Worm (Caenorhabditis elegans) whole organism, L2 larva: ENCODE data around the gene unc-39.

ENCODE experiments used
- F13H6.1 ChIP-seq: sonication (generic microtip); optimal IDR thresholded peaks from 2 replicates; lab custom pipeline; 2016; ENCODE audit warnings: missing genetic modification characterization, missing compliant biosample characterization
- Y55F3AM.14 ChIP-seq: fragments of 200-800 bp; sonication (Bioruptor generic); optimal IDR thresholded peaks from 2 replicates; lab custom pipeline; 2018; ENCODE audit warnings: mild to moderate bottlenecking, missing genetic modification characterization, missing compliant biosample characterization
- ZK546.5 ChIP-seq: sonication (generic microtip); optimal IDR thresholded peaks from 2 replicates; lab custom pipeline; 2017; ENCODE audit warnings: missing biosample characterization, missing genetic modification characterization
- alr-1 ChIP-seq: fragments of 150-350 bp; optimal IDR thresholded peaks from 2 replicates; lab custom pipeline; 2014; ENCODE audit warnings: missing biosample characterization, missing genetic modification characterization
- aly-2 ChIP-seq: fragments of 150-350 bp; optimal IDR thresholded peaks from 2 replicates; lab custom pipeline; 2014; ENCODE audit warnings: missing biosample characterization, missing genetic modification characterization
- ama-1 ChIP-seq: fragments of 150-350 bp; optimal IDR thresholded peaks from 2 replicates; lab custom pipeline; 2018; ENCODE audit warnings: inconsistent platforms
- blmp-1 ChIP-seq: sonication (generic microtip); optimal IDR thresholded peaks from 2 replicates; lab custom pipeline; 2017; ENCODE audit warnings: missing genetic modification characterization, mild to moderate bottlenecking, missing compliant biosample characterization, antibody characterized with exemption, moderate library complexity; ENCODE audit not compliant: insufficient read depth
- crh-2 ChIP-seq: sonication (generic microtip); optimal IDR thresholded peaks from 2 replicates; lab custom pipeline; 2017; ENCODE audit warnings: missing biosample characterization, missing genetic modification characterization
- dmd-4 ChIP-seq: sonication (generic microtip); optimal IDR thresholded peaks from 2 replicates; lab custom pipeline; 2017; ENCODE audit warnings: missing biosample characterization, missing genetic modification characterization
- egl-27 ChIP-seq: sonication (generic microtip); optimal IDR thresholded peaks from 3 replicates; lab custom pipeline; 2017; ENCODE audit warnings: missing biosample characterization, missing genetic modification reagents, missing genetic modification characterization
- elt-1 ChIP-seq: fragments of 150-350 bp; optimal IDR thresholded peaks from 2 replicates; lab custom pipeline; 2014; ENCODE audit warnings: missing biosample characterization, missing genetic modification characterization
- elt-3 ChIP-seq: sonication (generic microtip); optimal IDR thresholded peaks from 2 replicates; lab custom pipeline; 2017; ENCODE audit warnings: missing biosample characterization, missing genetic modification characterization
- fos-1 ChIP-seq: fragments of 150-350 bp; optimal IDR thresholded peaks from 2 replicates; lab custom pipeline; 2014; ENCODE audit warnings: missing biosample characterization, missing genetic modification characterization
- gmeb-1 ChIP-seq: fragments of 150-350 bp; optimal IDR thresholded peaks from 2 replicates; lab custom pipeline; 2014; ENCODE audit warnings: missing biosample characterization, missing genetic modification characterization
- lin-11 ChIP-seq: fragments of 150-350 bp; sonication (generic microtip); optimal IDR thresholded peaks from 2 replicates; lab custom pipeline; 2014; ENCODE audit warnings: missing biosample characterization, missing genetic modification characterization, inconsistent platforms, mixed read lengths
- lin-13 ChIP-seq: fragments of 150-350 bp; optimal IDR thresholded peaks from 2 replicates; lab custom pipeline; 2014; ENCODE audit warnings: missing biosample characterization, missing genetic modification reagents, missing genetic modification characterization
- lsy-2 ChIP-seq, 2 experiments: fragments of 150-350 bp in 1 of 2; sonication (generic microtip) in 1 of 2; optimal IDR thresholded peaks; 2 replicates each; lab custom pipeline; 2014 to 2017; ENCODE audit warnings: missing biosample characterization in 2 of 2, missing genetic modification characterization in 2 of 2
- mbf-1 ChIP-seq: sonication (generic microtip); optimal IDR thresholded peaks from 2 replicates; lab custom pipeline; 2017; ENCODE audit warnings: missing biosample characterization, missing genetic modification characterization
- mdl-1 ChIP-seq, 2 experiments: fragments of 150-350 bp in 1 of 2; sonication (generic microtip) in 1 of 2; optimal IDR thresholded peaks; 2 replicates each; lab custom pipeline; 2017; ENCODE audit warnings: missing biosample characterization in 2 of 2, missing genetic modification characterization in 2 of 2
- nhr-10 ChIP-seq: sonication (generic microtip); optimal IDR thresholded peaks from 2 replicates; lab custom pipeline; 2017; ENCODE audit warnings: missing biosample characterization, missing genetic modification characterization
- nhr-12 ChIP-seq: fragments of 150-350 bp; optimal IDR thresholded peaks from 2 replicates; lab custom pipeline; 2014; ENCODE audit warnings: missing biosample characterization, missing genetic modification characterization
- nhr-129 ChIP-seq: fragments of 150-350 bp; optimal IDR thresholded peaks from 2 replicates; lab custom pipeline; 2014; ENCODE audit warnings: missing biosample characterization, missing genetic modification characterization
- nhr-21 ChIP-seq: fragments of 150-350 bp; optimal IDR thresholded peaks from 2 replicates; lab custom pipeline; 2014; ENCODE audit warnings: missing biosample characterization, missing genetic modification characterization
- nhr-23 ChIP-seq: fragments of 150-350 bp; optimal IDR thresholded peaks from 2 replicates; lab custom pipeline; 2014; ENCODE audit warnings: missing biosample characterization, missing genetic modification reagents, missing genetic modification characterization
- nhr-237 ChIP-seq: fragments of 150-350 bp; optimal IDR thresholded peaks from 2 replicates; lab custom pipeline; 2014; ENCODE audit warnings: missing biosample characterization, missing genetic modification characterization
- nhr-25 ChIP-seq: fragments of 150-350 bp; sonication (generic microtip); optimal IDR thresholded peaks from 3 replicates; lab custom pipeline; 2014; ENCODE audit warnings: missing biosample characterization, missing genetic modification characterization
- nhr-6 ChIP-seq: fragments of 150-350 bp; optimal IDR thresholded peaks from 2 replicates; lab custom pipeline; 2014; ENCODE audit warnings: missing biosample characterization, missing genetic modification characterization
- nhr-77 ChIP-seq: fragments of 150-350 bp; optimal IDR thresholded peaks from 2 replicates; lab custom pipeline; 2014; ENCODE audit warnings: missing biosample characterization, missing genetic modification characterization
- peb-1 ChIP-seq: fragments of 150-350 bp; optimal IDR thresholded peaks from 2 replicates; lab custom pipeline; 2014; ENCODE audit warnings: missing biosample characterization, missing genetic modification characterization
- sem-4 ChIP-seq: fragments of 150-350 bp; optimal IDR thresholded peaks from 2 replicates; lab custom pipeline; 2014; ENCODE audit warnings: missing biosample characterization, missing genetic modification reagents, missing genetic modification characterization
- skn-1 ChIP-seq: sonication (generic microtip); optimal IDR thresholded peaks from 2 replicates; lab custom pipeline; 2017; ENCODE audit warnings: missing biosample characterization, missing genetic modification characterization
- sma-3 ChIP-seq: sonication (generic microtip); optimal IDR thresholded peaks from 2 replicates; lab custom pipeline; 2016; ENCODE audit warnings: missing genetic modification reagents, missing genetic modification characterization, missing compliant biosample characterization
- sma-9 ChIP-seq, 2 experiments: fragments of 150-350 bp in 1 of 2; sonication (generic microtip) in 1 of 2; optimal IDR thresholded peaks; 2 replicates each; lab custom pipeline; 2014 to 2016; ENCODE audit warnings: missing genetic modification characterization in 2 of 2, mild to moderate bottlenecking in 1 of 2, missing biosample characterization in 1 of 2, missing compliant biosample characterization in 1 of 2, missing genetic modification reagents in 1 of 2, moderate library complexity in 1 of 2
- snpc-4 ChIP-seq: fragments of 150-350 bp; optimal IDR thresholded peaks from 2 replicates; lab custom pipeline; 2014; ENCODE audit warnings: missing biosample characterization, missing genetic modification characterization
- unc-39 ChIP-seq: fragments of 150-350 bp; optimal IDR thresholded peaks from 2 replicates; lab custom pipeline; 2014; ENCODE audit warnings: missing biosample characterization, missing genetic modification characterization
- unc-62 ChIP-seq: fragments of 150-350 bp; optimal IDR thresholded peaks from 2 replicates; lab custom pipeline; 2014; ENCODE audit warnings: missing biosample characterization, missing genetic modification reagents, missing genetic modification characterization
- zag-1 ChIP-seq: fragments of 150-350 bp; optimal IDR thresholded peaks from 2 replicates; lab custom pipeline; 2014; ENCODE audit warnings: missing biosample characterization, missing genetic modification characterization
- ztf-1 ChIP-seq: fragments of 200-800 bp; sonication (Bioruptor generic); conservative IDR thresholded peaks from 2 replicates; pipeline ENCODE4 v1.3.6; 2022; ENCODE audit warnings: missing genetic modification characterization, missing compliant biosample characterization
- ztf-11 ChIP-seq: sonication (generic microtip); optimal IDR thresholded peaks from 2 replicates; lab custom pipeline; 2017; ENCODE audit warnings: missing biosample characterization, missing genetic modification characterization

Gene unc-39

DNA sequence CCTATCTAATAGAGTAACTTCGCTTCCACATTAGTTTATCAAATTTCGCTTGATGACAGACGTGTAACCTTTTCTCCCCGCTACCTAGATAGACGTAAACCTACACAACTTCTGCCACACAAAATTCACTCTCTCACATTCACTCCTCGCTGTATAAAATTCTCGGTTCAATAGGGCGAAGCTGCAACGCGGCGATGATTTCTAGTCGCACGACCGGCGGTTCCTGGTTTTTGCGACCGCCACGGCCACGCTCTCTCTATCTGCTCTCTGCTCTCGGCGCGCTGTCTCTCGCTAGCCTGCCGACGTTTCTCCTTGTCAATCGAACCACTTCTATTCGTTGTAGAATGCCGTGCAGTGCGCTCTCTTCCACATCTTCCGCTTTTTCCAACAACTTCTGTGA is 21.9 kb upstream of the unc-39 start (continued):
- TF ChIP-seq mdl-1 (tag; optimal IDR thresholded peaks at IDR 0.05; lab: Kevin White, UChicago), result peak in 1 of 2 experiments; percentile 40
- TF ChIP-seq blmp-1 (tag; lab: Kevin White, UChicago), result peak; percentile 54

DNA sequence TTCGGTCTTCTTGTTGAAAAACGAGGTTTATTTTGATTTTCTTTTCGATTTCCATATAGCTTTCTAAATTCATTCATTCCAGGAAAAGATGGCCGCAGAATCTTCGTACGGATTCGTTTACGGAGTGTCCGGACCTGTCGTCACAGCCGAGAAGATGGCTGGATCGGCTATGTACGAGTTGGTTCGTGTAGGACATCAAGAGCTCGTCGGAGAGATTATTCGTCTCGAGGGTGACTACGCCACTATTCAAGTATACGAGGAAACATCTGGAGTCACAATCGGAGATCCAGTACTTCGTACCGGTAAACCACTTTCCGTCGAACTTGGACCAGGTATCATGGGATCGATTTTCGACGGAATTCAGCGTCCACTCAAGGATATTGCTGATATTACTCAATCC is 21.2 kb upstream of the unc-39 start, which contains the start of gene vha-13:
Gene vha-13, plus strand, starts transcription at position 81 of the 400 bp plus-strand sequence.
- TF ChIP-seq gmeb-1, result no peak
- no peak for TF ChIP-seq lin-11 (tag; lab: Kevin White, UChicago)
- no peak for TF ChIP-seq nhr-12 (tag; lab: Kevin White, UChicago)
- TF ChIP-seq aly-2 (tag; lab: Kevin White, UChicago), result no peak
- TF ChIP-seq unc-39 (tag; lab: Kevin White, UChicago), result no peak
- no peak for TF ChIP-seq skn-1
- TF ChIP-seq fos-1 (tag; lab: Kevin White, UChicago), result no peak
- TF ChIP-seq ama-1 (lab: Kevin White, UChicago), result no peak
- TF ChIP-seq nhr-10 (tag; lab: Kevin White, UChicago), result no peak
- TF ChIP-seq nhr-77 (tag; lab: Kevin White, UChicago), result no peak
- TF ChIP-seq elt-1, result no peak
- no peak for TF ChIP-seq nhr-25 (tag; lab: Kevin White, UChicago)
- no peak for TF ChIP-seq mdl-1 (tag; optimal IDR thresholded peaks at IDR 0.05; lab: Kevin White, UChicago)
- no peak for TF ChIP-seq nhr-21 (tag; lab: Kevin White, UChicago)
- TF ChIP-seq, all 48 proteins: peak for 0

DNA sequence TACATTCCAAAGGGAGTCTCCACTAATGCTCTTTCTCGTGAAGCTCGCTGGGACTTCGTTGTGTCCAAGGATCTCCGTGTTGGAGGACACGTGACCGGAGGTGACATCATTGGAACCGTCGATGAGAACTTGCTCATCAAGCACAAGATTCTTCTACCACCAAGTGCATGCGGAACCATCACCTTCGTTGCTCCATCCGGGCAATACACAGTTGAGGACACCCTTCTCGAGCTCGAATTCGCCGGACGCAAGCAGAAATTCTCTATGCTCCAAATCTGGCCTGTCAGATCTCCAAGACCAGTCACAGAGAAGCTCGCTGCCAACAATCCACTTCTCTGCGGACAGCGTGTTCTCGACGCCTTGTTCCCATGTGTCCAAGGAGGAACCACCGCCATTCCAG is 20.8 kb upstream of the unc-39 start:
- TF ChIP-seq F13H6.1 (tag; lab: Kevin White, UChicago), result no peak

DNA sequence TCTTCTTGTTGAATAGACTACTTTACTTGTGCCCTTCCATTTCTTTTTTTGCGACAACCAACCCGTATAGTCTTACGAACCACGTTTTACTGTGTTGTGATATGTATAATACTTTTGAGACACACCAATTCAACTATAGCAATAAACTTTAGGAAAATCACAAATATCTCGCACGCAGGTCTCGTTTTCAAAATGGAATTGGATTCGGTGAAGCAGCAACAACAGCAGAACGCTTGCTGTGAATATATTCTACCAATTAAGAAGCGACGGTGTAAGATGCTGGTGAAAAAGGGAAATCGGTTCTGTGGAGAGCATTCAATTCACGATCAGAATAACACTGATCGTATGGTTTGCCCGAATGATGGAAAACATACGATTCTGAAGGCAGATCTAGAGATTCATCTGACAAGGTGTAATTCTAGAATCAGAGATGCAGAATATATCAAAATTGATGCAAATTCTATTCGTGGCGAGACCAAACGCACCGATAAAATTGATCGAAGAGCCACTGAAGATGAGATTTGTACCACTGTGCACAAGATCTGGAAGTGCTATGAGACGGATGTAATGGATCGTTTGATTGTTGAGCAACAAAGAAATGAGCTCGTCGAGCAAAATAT is 18.5 kb upstream of the unc-39 start, which contains the start of gene Y49A3A.3:
Gene Y49A3A.3, plus strand, starts transcription at position 153 of the 620 bp plus-strand sequence.
- TF ChIP-seq nhr-129 (tag; lab: Kevin White, UChicago), result peak; percentile 49
- peak; percentile 44 for TF ChIP-seq nhr-25 (tag; lab: Kevin White, UChicago)
- no peak for TF ChIP-seq nhr-6 (tag; lab: Kevin White, UChicago)
- peak; percentile 17 for TF ChIP-seq crh-2
- TF ChIP-seq gmeb-1, result peak; percentile 49
- no peak for TF ChIP-seq peb-1
- TF ChIP-seq lin-13, result peak; percentile 37
- peak; percentile 17 for TF ChIP-seq sma-9 (GFP tag; optimal IDR thresholded peaks at IDR 0.05; lab: Kevin White, UChicago)
- no peak for TF ChIP-seq sma-9 (tag; optimal IDR thresholded peaks at IDR 0.05; lab: Kevin White, UChicago)
- peak; percentile 45 for TF ChIP-seq sma-3 (GFP tag; lab: Kevin White, UChicago)
- TF ChIP-seq egl-27 (tag; lab: Kevin White, UChicago), result no peak
- TF ChIP-seq aly-2 (tag; lab: Kevin White, UChicago), result peak; percentile 70
- TF ChIP-seq Y55F3AM.14 (GFP tag; lab: Kevin White, UChicago), result peak; percentile 62
- TF ChIP-seq ama-1 (lab: Kevin White, UChicago), result peak; percentile 49
- peak; percentile 17 for TF ChIP-seq F13H6.1 (tag; lab: Kevin White, UChicago)

DNA sequence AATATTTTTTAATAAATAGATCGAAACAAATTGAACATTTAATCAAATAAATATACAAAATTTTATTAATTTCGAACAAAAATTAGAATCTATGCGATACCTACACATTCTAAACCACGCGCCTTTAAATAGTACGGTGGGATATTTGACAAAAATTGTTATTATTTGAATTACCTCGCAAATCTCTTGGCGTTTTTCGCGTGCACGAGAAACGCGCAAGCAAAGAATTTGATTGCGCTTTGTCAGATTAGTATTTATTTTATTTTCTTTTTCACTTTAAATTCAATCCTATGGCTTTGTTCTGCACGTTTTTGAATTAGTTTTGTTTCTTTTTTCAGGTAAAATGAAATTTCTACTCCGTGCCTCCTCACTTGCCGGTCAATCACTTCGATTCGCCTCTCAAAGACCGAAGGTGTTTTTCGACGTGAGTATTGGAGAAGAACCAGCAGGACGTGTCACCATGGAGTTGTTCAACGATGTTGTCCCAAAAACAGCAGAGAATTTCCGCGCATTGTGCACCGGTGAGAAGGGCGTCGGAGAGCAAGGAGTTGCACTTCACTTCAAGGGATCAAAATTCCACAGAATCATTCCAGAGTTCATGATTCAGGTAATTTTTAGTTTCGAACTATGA is 17.0 kb upstream of the unc-39 start, which contains the start of gene cyn-1:
Gene cyn-1, plus strand, starts transcription at position 339 of the 631 bp plus-strand sequence.
- peak; percentile 86 for TF ChIP-seq sma-9 (GFP tag; optimal IDR thresholded peaks at IDR 0.05; lab: Kevin White, UChicago)
- no peak for TF ChIP-seq sma-9 (tag; optimal IDR thresholded peaks at IDR 0.05; lab: Kevin White, UChicago)
- no peak for TF ChIP-seq nhr-23 (tag; lab: Kevin White, UChicago)
- TF ChIP-seq alr-1 (tag; lab: Kevin White, UChicago), result no peak
- TF ChIP-seq aly-2 (tag; lab: Kevin White, UChicago), result no peak
- no peak for TF ChIP-seq dmd-4 (tag; lab: Kevin White, UChicago)
- TF ChIP-seq sma-3 (GFP tag; lab: Kevin White, UChicago), result peak; percentile 80
- TF ChIP-seq ztf-1 (GFP tag; lab: Robert Waterston, UW), result no peak
- TF ChIP-seq fos-1 (tag; lab: Kevin White, UChicago), result peak; percentile 48
- TF ChIP-seq zag-1 (tag; lab: Kevin White, UChicago), result no peak
- TF ChIP-seq elt-3 (tag; lab: Kevin White, UChicago), result no peak
- TF ChIP-seq gmeb-1, result peak; percentile 98
- peak; percentile 81 to 93 for TF ChIP-seq lsy-2 (tag; optimal IDR thresholded peaks at IDR 0.05; lab: Kevin White, UChicago)
- no peak for TF ChIP-seq ZK546.5 (tag; lab: Kevin White, UChicago)
- peak; percentile 52 for TF ChIP-seq sem-4 (tag; lab: Kevin White, UChicago)
- peak; percentile 80 for TF ChIP-seq crh-2
- TF ChIP-seq mbf-1 (tag; lab: Kevin White, UChicago), result no peak
- peak; percentile 69 for TF ChIP-seq nhr-129 (tag; lab: Kevin White, UChicago)
- no peak for TF ChIP-seq ztf-11 (tag; lab: Kevin White, UChicago)
- no peak for TF ChIP-seq nhr-10 (tag; lab: Kevin White, UChicago)
- peak; percentile 82 for TF ChIP-seq snpc-4 (tag; lab: Kevin White, UChicago)
- peak; percentile 81 for TF ChIP-seq lin-13
- no peak for TF ChIP-seq unc-62 (GFP tag; lab: Kevin White, UChicago)
- TF ChIP-seq skn-1, result no peak
- TF ChIP-seq unc-39 (tag; lab: Kevin White, UChicago), result no peak
- TF ChIP-seq Y55F3AM.14 (GFP tag; lab: Kevin White, UChicago), result no peak
- TF ChIP-seq nhr-77 (tag; lab: Kevin White, UChicago), result no peak
- TF ChIP-seq nhr-237 (tag; lab: Kevin White, UChicago), result no peak
- TF ChIP-seq nhr-21 (tag; lab: Kevin White, UChicago), result peak; percentile 73
- TF ChIP-seq blmp-1 (tag; lab: Kevin White, UChicago), result no peak
- TF ChIP-seq F13H6.1 (tag; lab: Kevin White, UChicago), result peak; percentile 80
